Worm (Caenorhabditis elegans) whole organism, midembryonic: ENCODE results near the gene F20E11.7.
"Not testable (repeated sequence)": the region's sequence is repeated elsewhere in the genome, so short reads cannot be mapped to it uniquely, and the experiment has no call there.

Experiments
- T22C8.4 ChIP-seq: fragments of 200-800 bp; sonication (Bioruptor generic); IDR thresholded peaks from 2 replicates; pipeline ENCODE4 v1.3.6; 2022; ENCODE audit warnings: missing genetic modification characterization, missing compliant biosample characterization
- cog-1 ChIP-seq: sonication (generic microtip); optimal IDR thresholded peaks from 2 replicates; lab custom pipeline; 2016; ENCODE audit warnings: missing genetic modification characterization, missing compliant biosample characterization
- flt-1 ChIP-seq: fragments of 200-800 bp; sonication (Bioruptor generic); IDR thresholded peaks from 2 replicates; pipeline ENCODE4 v1.3.6; 2022; ENCODE audit warnings: missing genetic modification characterization, missing compliant biosample characterization
- klf-2 ChIP-seq: fragments of 200-800 bp; sonication (Bioruptor generic); conservative IDR thresholded peaks from 2 replicates; pipeline ENCODE4 v1.3.6; 2022; ENCODE audit warnings: missing genetic modification reagents, missing genetic modification characterization, missing compliant biosample characterization
- med-1 ChIP-seq: sonication (generic microtip); optimal IDR thresholded peaks from 2 replicates; lab custom pipeline; 2017; ENCODE audit warnings: missing genetic modification characterization, mild to moderate bottlenecking, missing compliant biosample characterization, antibody characterized with exemption, missing genetic modification reagents; ENCODE audit not compliant: insufficient read depth
- ref-1 ChIP-seq: fragments of 200-800 bp; sonication (Bioruptor generic); conservative IDR thresholded peaks from 2 replicates; pipeline ENCODE4 v1.3.6; 2022; ENCODE audit warnings: missing genetic modification reagents, missing genetic modification characterization, missing compliant biosample characterization
- tab-1 ChIP-seq: fragments of 200-800 bp; sonication (Bioruptor generic); IDR thresholded peaks from 2 replicates; pipeline ENCODE4 v1.3.6; 2022; ENCODE audit warnings: missing genetic modification characterization, missing compliant biosample characterization
- ztf-23 ChIP-seq: fragments of 200-800 bp; sonication (Bioruptor generic); IDR thresholded peaks from 2 replicates; pipeline ENCODE4 v1.3.6; 2022; ENCODE audit warnings: missing genetic modification reagents, missing genetic modification characterization, missing compliant biosample characterization
- ztf-29 ChIP-seq: fragments of 200-800 bp; sonication (Bioruptor generic); IDR thresholded peaks from 2 replicates; pipeline ENCODE4 v1.3.6; 2022; ENCODE audit warnings: missing genetic modification reagents, missing genetic modification characterization, missing compliant biosample characterization

F20E11.7 gene

ce11 chrV:17456197-17456596 is 8.2 kb upstream of the F20E11.7 start, which contains the start of gene srh-203:
srh-203 (minus strand) TSS chrV:17456297.
- not testable (repeated sequence) for TF ChIP-seq med-1 (GFP tag; lab: Kevin White, UChicago); tab-1 (GFP tag; lab: Robert Waterston, UW); flt-1

ce11 chrV:17458069-17458468 is 6.3 kb upstream of the F20E11.7 start, which contains the start of gene str-200:
str-200 (minus strand) TSS chrV:17458169.
- no peak for TF ChIP-seq med-1 (GFP tag; lab: Kevin White, UChicago)
- TF ChIP-seq T22C8.4 (GFP tag; lab: Robert Waterston, UW), result no peak
- no peak for TF ChIP-seq ztf-29 (GFP tag; lab: Robert Waterston, UW)
- TF ChIP-seq ztf-23 (GFP tag; lab: Robert Waterston, UW), result no peak
- no peak for TF ChIP-seq ref-1 (GFP tag; lab: Robert Waterston, UW)
- TF ChIP-seq flt-1, result no peak
- TF ChIP-seq klf-2 (GFP tag; lab: Robert Waterston, UW), result no peak

- TF ChIP-seq klf-2 (GFP tag; lab: Robert Waterston, UW), result no peak
- no peak for TF ChIP-seq ref-1 (GFP tag; lab: Robert Waterston, UW)
- no peak for TF ChIP-seq ztf-23 (GFP tag; lab: Robert Waterston, UW)
- no peak for TF ChIP-seq T22C8.4 (GFP tag; lab: Robert Waterston, UW)
- no peak for TF ChIP-seq med-1 (GFP tag; lab: Kevin White, UChicago)
- TF ChIP-seq cog-1 (tag; lab: Kevin White, UChicago), result no peak
- no peak for TF ChIP-seq flt-1
- TF ChIP-seq tab-1 (GFP tag; lab: Robert Waterston, UW), result no peak
These were observed 4.3 kb upstream of the F20E11.7 start, which contains the start of gene srz-48 for ce11 chrV:17460061-17460460. srz-48 (minus strand) TSS chrV:17460161.

- TF ChIP-seq tab-1 (GFP tag; lab: Robert Waterston, UW) (no peak), cog-1 (tag; lab: Kevin White, UChicago) (no peak), ref-1 (GFP tag; lab: Robert Waterston, UW) (no peak), ztf-23 (GFP tag; lab: Robert Waterston, UW) (no peak), flt-1 (no peak), ztf-29 (GFP tag; lab: Robert Waterston, UW) (no peak), med-1 (GFP tag; lab: Kevin White, UChicago) (no peak), klf-2 (GFP tag; lab: Robert Waterston, UW) (no peak), T22C8.4 (GFP tag; lab: Robert Waterston, UW) (no peak)
These were observed 2.4 kb downstream of the F20E11.7 start, which contains the start of gene srw-72 for ce11 chrV:17466751-17467150. srw-72 (plus strand) TSS chrV:17467051.

ce11 chrV:17467881-17468280 is 3.5 kb downstream of the F20E11.7 start:
- TF ChIP-seq klf-2 (GFP tag; lab: Robert Waterston, UW) (no peak), med-1 (GFP tag; lab: Kevin White, UChicago) (no peak), cog-1 (tag; lab: Kevin White, UChicago) (no peak), flt-1 (no peak), tab-1 (GFP tag; lab: Robert Waterston, UW) (no peak), T22C8.4 (GFP tag; lab: Robert Waterston, UW) (no peak), ztf-29 (GFP tag; lab: Robert Waterston, UW) (no peak), ref-1 (GFP tag; lab: Robert Waterston, UW) (no peak), ztf-23 (GFP tag; lab: Robert Waterston, UW) (no peak)

ce11 chrV:17469180-17469579 is 4.8 kb downstream of the F20E11.7 start, which contains the start of gene F20E11.17:
F20E11.17 (minus strand) TSS chrV:17469280.
- TF ChIP-seq tab-1 (GFP tag; lab: Robert Waterston, UW), result no peak

- TF ChIP-seq ztf-29 (GFP tag; lab: Robert Waterston, UW), result no peak
- no peak for TF ChIP-seq flt-1
- no peak for TF ChIP-seq T22C8.4 (GFP tag; lab: Robert Waterston, UW)
- TF ChIP-seq cog-1 (tag; lab: Kevin White, UChicago), result no peak
- no peak for TF ChIP-seq tab-1 (GFP tag; lab: Robert Waterston, UW)
- TF ChIP-seq ref-1 (GFP tag; lab: Robert Waterston, UW), result no peak
- TF ChIP-seq med-1 (GFP tag; lab: Kevin White, UChicago), result no peak
These were observed 7.2 kb downstream of the F20E11.7 start, which contains the start of gene srh-235 for ce11 chrV:17471564-17471963. srh-235 (minus strand) TSS chrV:17471664.

ce11 chrV:17473699-17474098 is 9.3 kb downstream of the F20E11.7 start, which contains the start of gene srh-123:
srh-123 (plus strand) TSS chrV:17473999.
- TF ChIP-seq med-1 (GFP tag; lab: Kevin White, UChicago), result no peak
- TF ChIP-seq tab-1 (GFP tag; lab: Robert Waterston, UW), result no peak
- TF ChIP-seq cog-1 (tag; lab: Kevin White, UChicago), result no peak
- no peak for TF ChIP-seq T22C8.4 (GFP tag; lab: Robert Waterston, UW)
- TF ChIP-seq flt-1, result no peak
- no peak for TF ChIP-seq ztf-23 (GFP tag; lab: Robert Waterston, UW)
- no peak for TF ChIP-seq ztf-29 (GFP tag; lab: Robert Waterston, UW)
- no peak for TF ChIP-seq ref-1 (GFP tag; lab: Robert Waterston, UW)
- TF ChIP-seq klf-2 (GFP tag; lab: Robert Waterston, UW), result no peak

- no peak for TF ChIP-seq ztf-29 (GFP tag; lab: Robert Waterston, UW)
- no peak for TF ChIP-seq ztf-23 (GFP tag; lab: Robert Waterston, UW)
- no peak for TF ChIP-seq T22C8.4 (GFP tag; lab: Robert Waterston, UW)
- no peak for TF ChIP-seq flt-1
- TF ChIP-seq med-1 (GFP tag; lab: Kevin White, UChicago), result no peak
- TF ChIP-seq cog-1 (tag; lab: Kevin White, UChicago), result no peak
- TF ChIP-seq tab-1 (GFP tag; lab: Robert Waterston, UW), result no peak
- no peak for TF ChIP-seq ref-1 (GFP tag; lab: Robert Waterston, UW)
- no peak for TF ChIP-seq klf-2 (GFP tag; lab: Robert Waterston, UW)
These were observed 12.1 kb downstream of the F20E11.7 start, which contains the start of gene srbc-61 for ce11 chrV:17476490-17476889. srbc-61 (plus strand) TSS chrV:17476790.
